Fruit fly (Drosophila melanogaster) whole organism, embryonic: ENCODE results near the gene uif.

Experiments
- Atf3 ChIP-seq: fragments of 200-800 bp; sonication (Bioruptor generic); optimal IDR thresholded peaks from 3 replicates; lab custom pipeline; 2016; ENCODE audit warnings: missing biosample characterization, missing genetic modification characterization
- B-H2 ChIP-seq: fragments of 200-800 bp; sonication (Bioruptor generic); optimal IDR thresholded peaks from 2 replicates; lab custom pipeline; 2018; ENCODE audit warnings: missing biosample characterization, mild to moderate bottlenecking, missing genetic modification characterization
- CG10565 ChIP-seq: fragments of 200-800 bp; sonication (Bioruptor generic); optimal IDR thresholded peaks from 3 replicates; lab custom pipeline; 2016; ENCODE audit warnings: missing biosample characterization, mild to moderate bottlenecking, missing genetic modification characterization
- CG15269 ChIP-seq: fragments of 200-800 bp; sonication (Bioruptor generic); optimal IDR thresholded peaks from 2 replicates; lab custom pipeline; 2018; ENCODE audit warnings: missing biosample characterization, mild to moderate bottlenecking, missing genetic modification characterization, moderate library complexity
- CG17359 ChIP-seq: fragments of 200-800 bp; sonication (Bioruptor generic); optimal IDR thresholded peaks from 3 replicates; lab custom pipeline; 2018; ENCODE audit warnings: missing biosample characterization, mild to moderate bottlenecking, missing genetic modification characterization, moderate library complexity
- CG2129 ChIP-seq: fragments of 200-800 bp; sonication (Bioruptor generic); IDR thresholded peaks from 2 replicates; pipeline ENCODE4 v1.3.6; 2022; ENCODE audit warnings: missing biosample characterization, missing genetic modification characterization; ENCODE audit not compliant: partially characterized antibody
- CG31441 ChIP-seq: fragments of 200-800 bp; sonication (Bioruptor generic); IDR thresholded peaks from 2 replicates; pipeline ENCODE4 v1.3.6; 2022; ENCODE audit warnings: missing biosample characterization, missing genetic modification characterization
- CG3281 ChIP-seq: fragments of 200-800 bp; sonication (Bioruptor generic); optimal IDR thresholded peaks from 3 replicates; lab custom pipeline; 2017; ENCODE audit warnings: missing biosample characterization, mild to moderate bottlenecking, missing genetic modification characterization
- CG33557 ChIP-seq: fragments of 200-800 bp; sonication (Bioruptor generic); optimal IDR thresholded peaks from 2 replicates; lab custom pipeline; 2019; ENCODE audit warnings: missing biosample characterization, mild to moderate bottlenecking, missing genetic modification characterization, moderate library complexity
- CG4282 ChIP-seq: fragments of 200-800 bp; sonication (Bioruptor generic); optimal IDR thresholded peaks from 2 replicates; lab custom pipeline; 2016; ENCODE audit warnings: missing biosample characterization, missing genetic modification characterization
- CG4404 ChIP-seq: fragments of 200-800 bp; sonication (Bioruptor generic); IDR thresholded peaks from 2 replicates; pipeline ENCODE4 v1.3.6; 2022; ENCODE audit warnings: missing biosample characterization, missing genetic modification characterization
- CG6791 ChIP-seq: fragments of 200-800 bp; sonication (Bioruptor generic); IDR thresholded peaks from 3 replicates; pipeline ENCODE4 v1.3.6; 2022; ENCODE audit warnings: missing biosample characterization, missing genetic modification characterization; ENCODE audit not compliant: partially characterized antibody
- CG8478 ChIP-seq: fragments of >200 bp; optimal IDR thresholded peaks from 2 replicates; lab custom pipeline; 2018
- CG9727 ChIP-seq: fragments of 200-800 bp; sonication (Bioruptor generic); optimal IDR thresholded peaks from 3 replicates; lab custom pipeline; 2017; ENCODE audit warnings: missing biosample characterization, mild to moderate bottlenecking, missing genetic modification characterization
- Deaf1 ChIP-seq: fragments of 200-800 bp; optimal IDR thresholded peaks from 3 replicates; lab custom pipeline; 2019; ENCODE audit warnings: missing biosample characterization, mild to moderate bottlenecking, missing genetic modification characterization, moderate library complexity
- Fer3 ChIP-seq: fragments of 200-800 bp; sonication (Bioruptor generic); optimal IDR thresholded peaks from 2 replicates; lab custom pipeline; 2018; ENCODE audit warnings: missing biosample characterization, mild to moderate bottlenecking, missing genetic modification characterization, moderate library complexity
- GATAe ChIP-seq: fragments of 200-800 bp; sonication (Bioruptor generic); conservative IDR thresholded peaks from 2 replicates; pipeline ENCODE4 v1.3.6; 2022; ENCODE audit warnings: missing biosample characterization, missing genetic modification characterization
- Gsc ChIP-seq: fragments of 200-800 bp; sonication (Bioruptor generic); IDR thresholded peaks from 2 replicates; pipeline ENCODE4 v1.3.6; 2022; ENCODE audit warnings: missing biosample characterization, missing genetic modification characterization
- Lpt ChIP-seq: fragments of >200 bp; optimal IDR thresholded peaks from 2 replicates; lab custom pipeline; 2018; ENCODE audit warnings: missing biosample characterization, missing genetic modification characterization
- Mad ChIP-seq: fragments of 200-800 bp; sonication (Bioruptor generic); optimal IDR thresholded peaks from 2 replicates; lab custom pipeline; 2016; ENCODE audit warnings: missing biosample characterization, missing genetic modification characterization
- NFAT ChIP-seq: fragments of 200-800 bp; sonication (Bioruptor generic); IDR thresholded peaks from 2 replicates; pipeline ENCODE4 v1.3.6; 2022; ENCODE audit warnings: missing biosample characterization, missing genetic modification characterization
- Neu2 ChIP-seq: fragments of 200-800 bp; sonication (Bioruptor generic); optimal IDR thresholded peaks from 3 replicates; lab custom pipeline; 2016; ENCODE audit warnings: missing biosample characterization, missing genetic modification characterization, borderline replicate concordance
- Oli ChIP-seq: fragments of 200-800 bp; sonication (Bioruptor generic); optimal IDR thresholded peaks from 2 replicates; lab custom pipeline; 2018; ENCODE audit warnings: missing biosample characterization, mild to moderate bottlenecking, missing genetic modification characterization, moderate library complexity
- Poxn ChIP-seq: fragments of 200-800 bp; sonication (Bioruptor generic); IDR thresholded peaks from 2 replicates; pipeline ENCODE4 v1.3.6; 2022; ENCODE audit warnings: missing biosample characterization, missing genetic modification characterization
- Spps ChIP-seq: fragments of 200-800 bp; sonication (Bioruptor generic); optimal IDR thresholded peaks from 2 replicates; lab custom pipeline; 2018; ENCODE audit warnings: missing biosample characterization, mild to moderate bottlenecking, missing genetic modification characterization
- Ssrp ChIP-seq: fragments of 200-800 bp; sonication (Bioruptor generic); optimal IDR thresholded peaks from 2 replicates; lab custom pipeline; 2018; ENCODE audit warnings: missing biosample characterization, mild to moderate bottlenecking, missing genetic modification characterization, moderate library complexity
- Tbp ChIP-seq: fragments of >200 bp; optimal IDR thresholded peaks from 2 replicates; lab custom pipeline; 2018; ENCODE audit warnings: missing biosample characterization, missing genetic modification characterization
- Vsx1 ChIP-seq: fragments of 200-800 bp; sonication (Bioruptor generic); optimal IDR thresholded peaks from 2 replicates; lab custom pipeline; 2017; ENCODE audit warnings: missing biosample characterization, mild to moderate bottlenecking, missing genetic modification characterization, missing genetic modification reagents
- Xrp1 ChIP-seq: fragments of 200-800 bp; sonication (Bioruptor generic); IDR thresholded peaks from 2 replicates; pipeline ENCODE4 v1.3.6; 2022; ENCODE audit warnings: missing biosample characterization, missing genetic modification characterization
- ato ChIP-seq: fragments of 200-800 bp; sonication (Bioruptor generic); IDR thresholded peaks from 2 replicates; pipeline ENCODE4 v1.3.6; 2022; ENCODE audit warnings: missing biosample characterization, missing genetic modification characterization; ENCODE audit not compliant: partially characterized antibody
- caup ChIP-seq: fragments of 200-800 bp; sonication (Bioruptor generic); optimal IDR thresholded peaks from 3 replicates; lab custom pipeline; 2017; ENCODE audit warnings: missing biosample characterization, mild to moderate bottlenecking, missing genetic modification characterization, moderate library complexity; ENCODE audit not compliant: severe bottlenecking
- ems ChIP-seq: fragments of 200-800 bp; sonication (Bioruptor generic); optimal IDR thresholded peaks from 3 replicates; lab custom pipeline; 2016; ENCODE audit warnings: missing biosample characterization, missing genetic modification characterization
- esg ChIP-seq: fragments of 200-800 bp; sonication (Bioruptor generic); conservative IDR thresholded peaks from 2 replicates; pipeline ENCODE4 v1.3.6; 2022; ENCODE audit warnings: missing biosample characterization, missing genetic modification characterization
- fu2 ChIP-seq: fragments of 200-800 bp; sonication (Bioruptor generic); optimal IDR thresholded peaks from 2 replicates; lab custom pipeline; 2016; ENCODE audit warnings: missing biosample characterization, missing genetic modification characterization
- gem ChIP-seq: fragments of 200-800 bp; sonication (Bioruptor generic); optimal IDR thresholded peaks from 2 replicates; lab custom pipeline; 2019; ENCODE audit warnings: missing biosample characterization, mild to moderate bottlenecking, missing genetic modification characterization, moderate library complexity
- kni ChIP-seq: fragments of 200-800 bp; sonication (Bioruptor generic); optimal IDR thresholded peaks from 3 replicates; lab custom pipeline; 2017; ENCODE audit warnings: mild to moderate bottlenecking, missing biosample characterization, missing genetic modification reagents, missing genetic modification characterization
- lilli ChIP-seq: fragments of 200-800 bp; sonication (Bioruptor generic); optimal IDR thresholded peaks from 3 replicates; lab custom pipeline; 2016; ENCODE audit warnings: missing biosample characterization, missing genetic modification characterization
- luna ChIP-seq: fragments of 200-800 bp; sonication (Bioruptor generic); optimal IDR thresholded peaks from 2 replicates; lab custom pipeline; 2016; ENCODE audit warnings: missing biosample characterization, missing genetic modification characterization
- nerfin-2 ChIP-seq: fragments of 200-800 bp; sonication (Bioruptor generic); IDR thresholded peaks from 2 replicates; pipeline ENCODE4 v1.3.6; 2022; ENCODE audit warnings: missing biosample characterization, missing genetic modification characterization; ENCODE audit not compliant: partially characterized antibody
- odd ChIP-seq: fragments of 200-800 bp; sonication (Bioruptor generic); optimal IDR thresholded peaks from 2 replicates; lab custom pipeline; 2017; ENCODE audit warnings: missing biosample characterization, mild to moderate bottlenecking, missing genetic modification characterization
- salm ChIP-seq: fragments of 200-800 bp; sonication (Bioruptor generic); optimal IDR thresholded peaks from 2 replicates; lab custom pipeline; 2018; ENCODE audit warnings: missing biosample characterization, mild to moderate bottlenecking, missing genetic modification characterization
- sc ChIP-seq, 3 experiments: fragments of >200 bp in 2 of 3; fragments of 200-800 bp in 1 of 3; sonication (Bioruptor generic) in 1 of 3; optimal IDR thresholded peaks; 2 replicates in 2 of 3; 3 replicates in 1 of 3; lab custom pipeline; 2017; ENCODE audit warnings: mild to moderate bottlenecking in 1 of 3, missing biosample characterization in 1 of 3, missing genetic modification characterization in 1 of 3, missing genetic modification reagents in 1 of 3
- seq ChIP-seq: fragments of 200-800 bp; sonication (Bioruptor generic); IDR thresholded peaks from 2 replicates; pipeline ENCODE4 v1.3.6; 2022; ENCODE audit warnings: missing biosample characterization, missing genetic modification characterization
- sim ChIP-seq: fragments of 200-800 bp; sonication (Bioruptor generic); IDR thresholded peaks from 2 replicates; pipeline ENCODE4 v1.3.6; 2022; ENCODE audit warnings: missing biosample characterization, missing genetic modification characterization
- so ChIP-seq: fragments of 200-800 bp; sonication (Bioruptor generic); IDR thresholded peaks from 3 replicates; pipeline ENCODE4 v1.3.6; 2022; ENCODE audit warnings: missing biosample characterization, missing genetic modification characterization
- trem ChIP-seq: fragments of 200-800 bp; optimal IDR thresholded peaks from 3 replicates; lab custom pipeline; 2019; ENCODE audit warnings: missing biosample characterization, mild to moderate bottlenecking, missing genetic modification characterization, moderate library complexity
- trh ChIP-seq: fragments of 200-800 bp; sonication (Bioruptor generic); optimal IDR thresholded peaks from 2 replicates; lab custom pipeline; 2016; ENCODE audit warnings: missing biosample characterization, missing genetic modification characterization
- tup ChIP-seq: fragments of 200-800 bp; sonication (Bioruptor generic); optimal IDR thresholded peaks from 2 replicates; lab custom pipeline; 2016; ENCODE audit warnings: missing biosample characterization, mild to moderate bottlenecking, missing genetic modification characterization, moderate library complexity
- zfh2 ChIP-seq: fragments of 200-800 bp; sonication (Bioruptor generic); optimal IDR thresholded peaks from 2 replicates; lab custom pipeline; 2016; ENCODE audit warnings: missing biosample characterization, missing genetic modification characterization

uif gene

DNA sequence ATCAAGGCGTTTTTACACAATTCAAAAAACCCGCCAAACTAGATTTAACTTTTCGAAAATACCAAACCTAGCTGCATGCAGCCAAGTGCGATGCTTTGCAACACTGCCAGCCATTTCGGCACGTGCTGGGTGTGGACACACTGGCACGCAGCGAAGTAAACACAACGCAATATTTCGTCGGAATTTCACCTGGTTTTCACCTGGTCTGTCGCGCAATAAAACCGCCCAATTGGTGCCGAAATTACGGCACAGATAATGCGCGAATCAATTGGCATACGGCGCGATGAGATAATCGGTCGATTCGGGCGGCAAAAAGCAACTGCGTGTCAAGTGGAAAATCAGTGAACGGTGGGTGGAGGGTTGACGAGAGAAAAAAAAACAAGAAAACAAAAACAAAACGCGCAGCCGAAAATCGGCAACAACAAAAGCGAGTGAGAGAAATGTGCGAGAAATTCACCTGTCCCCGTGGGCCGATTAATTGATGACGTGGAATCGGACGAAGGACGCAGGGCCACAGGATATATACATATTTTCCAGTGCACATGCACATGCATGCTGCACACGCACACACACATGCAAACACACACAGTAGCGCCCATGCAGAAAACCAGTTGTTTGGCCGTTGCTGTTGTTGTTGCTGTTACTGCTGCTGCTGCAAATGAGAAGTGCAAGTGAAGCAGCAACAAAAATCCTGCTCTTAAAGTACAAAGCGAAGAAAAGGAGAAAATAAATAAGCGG, 46.2 kb upstream of the uif start, which contains the start of gene Mnn1 (continued):
- TF ChIP-seq CG17359 (tag; lab: Kevin White, UChicago), result peak; percentile 11
- TF ChIP-seq Vsx1 (GFP tag; lab: Kevin White, UChicago), result no peak
- TF ChIP-seq CG3281, result peak; percentile 32
- TF ChIP-seq CG4282 (GFP tag; lab: Kevin White, UChicago), result no peak
- TF ChIP-seq GATAe, result no peak
- TF ChIP-seq CG9727 (GFP tag; lab: Kevin White, UChicago), result no peak
- TF ChIP-seq tup (GFP tag; lab: Kevin White, UChicago), result no peak
- TF ChIP-seq trem (tag; lab: Kevin White, UChicago), result peak; percentile 69
- peak; percentile 26; the same call in 1 of the 2 replicates for TF ChIP-seq Xrp1 (GFP tag; lab: Robert Waterston, UW)
- TF ChIP-seq caup (GFP tag; lab: Kevin White, UChicago), result peak; percentile 63
- TF ChIP-seq B-H2, result peak; percentile 76
- TF ChIP-seq Gsc (GFP tag; lab: Robert Waterston, UW), result no peak
- no peak for TF ChIP-seq Lpt (GFP tag; lab: Kevin White, UChicago)
- peak; percentile 39 for TF ChIP-seq Fer3 (tag; lab: Kevin White, UChicago)
- TF ChIP-seq odd (GFP tag; lab: Kevin White, UChicago), result no peak
- TF ChIP-seq trh (GFP tag; lab: Kevin White, UChicago), result no peak
- TF ChIP-seq CG15269 (tag; lab: Kevin White, UChicago), result no peak
- TF ChIP-seq so, result no peak
- no peak for TF ChIP-seq nerfin-2 (GFP tag; lab: Robert Waterston, UW)
- TF ChIP-seq NFAT (GFP tag; lab: Robert Waterston, UW), result peak; percentile 22; the same call in 1 of the 2 replicates
- no peak for TF ChIP-seq esg (GFP tag; lab: Robert Waterston, UW)
- TF ChIP-seq zfh2 (GFP tag; lab: Kevin White, UChicago), result peak; percentile 63
- no peak for TF ChIP-seq Poxn
- no peak for TF ChIP-seq sc (optimal IDR thresholded peaks at IDR 0.05; lab: Kevin White, UChicago)
- no peak for TF ChIP-seq sc (GFP tag; optimal IDR thresholded peaks at IDR 0.05; lab: Kevin White, UChicago)
- TF ChIP-seq sim (GFP tag; lab: Robert Waterston, UW), result no peak
- TF ChIP-seq Atf3, result peak; percentile 58
- no peak for TF ChIP-seq CG10565 (GFP tag; lab: Kevin White, UChicago)
- TF ChIP-seq Tbp (GFP tag; lab: Kevin White, UChicago), result no peak
- TF ChIP-seq CG8478 (lab: Kevin White, UChicago), result no peak
- no peak for TF ChIP-seq luna (GFP tag; lab: Kevin White, UChicago)
- TF ChIP-seq kni (GFP tag; lab: Kevin White, UChicago), result no peak
- TF ChIP-seq CG6791 (GFP tag; lab: Robert Waterston, UW), result peak; percentile 53; the same call in 2 of the 3 replicates
- no peak for TF ChIP-seq Neu2 (GFP tag; lab: Kevin White, UChicago)
- TF ChIP-seq CG4404 (GFP tag; lab: Robert Waterston, UW), result no peak
- peak; percentile 4 for TF ChIP-seq Mad (GFP tag; lab: Kevin White, UChicago)
- peak; percentile 65 for TF ChIP-seq ems
- no peak for TF ChIP-seq Ssrp (tag; lab: Kevin White, UChicago)
- no peak for TF ChIP-seq seq (GFP tag; lab: Robert Waterston, UW)
- peak; percentile 11 for TF ChIP-seq CG33557 (GFP tag; lab: Kevin White, UChicago)
- no peak for TF ChIP-seq ato (GFP tag; lab: Robert Waterston, UW)
- TF ChIP-seq salm (tag; lab: Kevin White, UChicago), result no peak
- no peak for TF ChIP-seq gem
- no peak for TF ChIP-seq Spps (tag; lab: Kevin White, UChicago)
- TF ChIP-seq lilli (GFP tag; lab: Kevin White, UChicago), result peak; percentile 71
- TF ChIP-seq Deaf1 (tag; lab: Kevin White, UChicago), result no peak
- no peak for TF ChIP-seq CG2129
- no peak for TF ChIP-seq CG31441 (GFP tag; lab: Robert Waterston, UW)
- no peak for TF ChIP-seq Oli (tag; lab: Kevin White, UChicago)
- TF ChIP-seq fu2, result no peak
